Fruit fly (Drosophila melanogaster) Kc167 (cell line): ENCODE measurements around the gene CG33290.

Experiments used
- Sin3A ChIP-seq: fragments of >200 bp; optimal IDR thresholded peaks from 2 replicates; lab custom pipeline; 2018; ENCODE audit warnings: missing external identifiers
- psq ChIP-seq: fragments of >200 bp; optimal IDR thresholded peaks from 2 replicates; lab custom pipeline; 2017; ENCODE audit warnings: missing external identifiers

DNA sequence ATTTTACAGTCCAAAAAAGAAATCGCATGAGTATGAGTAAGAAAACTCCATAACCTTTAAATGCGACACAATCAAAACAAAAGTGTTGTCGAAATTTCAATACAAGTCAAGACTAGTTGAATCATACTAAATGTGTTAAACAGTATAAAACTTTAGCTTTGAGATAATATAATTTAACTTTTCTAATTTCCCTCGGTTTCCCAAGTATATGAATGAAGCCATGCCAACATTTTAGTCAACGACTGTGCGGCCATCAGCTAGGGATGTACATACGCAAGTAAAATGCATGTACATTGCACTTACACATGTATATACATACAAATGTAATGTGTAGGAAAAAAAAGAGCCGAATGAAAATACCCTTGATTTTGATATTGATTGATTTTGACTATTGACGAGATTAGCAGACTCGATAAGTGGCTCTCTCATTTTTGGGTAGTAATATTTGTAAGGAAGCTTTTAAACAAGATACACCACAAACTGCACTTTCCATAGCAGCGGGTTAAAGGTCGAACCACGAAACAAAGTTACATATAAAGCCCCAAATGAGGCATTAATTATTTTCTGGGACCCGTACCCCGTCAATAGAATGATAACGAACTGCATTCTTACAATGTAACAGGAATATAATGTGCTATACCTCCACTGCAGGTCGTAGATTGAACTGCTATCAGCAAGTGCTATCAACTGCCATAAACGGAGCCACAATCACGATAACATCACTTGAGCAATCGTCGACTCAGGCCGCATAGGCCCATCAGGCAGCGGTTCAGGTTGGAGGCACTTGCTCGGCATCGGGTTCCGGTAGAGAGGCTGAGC, 17.9 kb upstream of the CG33290 start:
- TF ChIP-seq psq (lab: Kevin White, UChicago) (no peak), Sin3A (lab: Kevin White, UChicago) (no peak)
